Fruit fly (Drosophila melanogaster) whole organism, embryonic: ENCODE results near the gene CG44261.
A peak's percentile ranks its signal among the peaks of the same experiment; 100 is the strongest.

ENCODE experiments used
- CG10209 ChIP-seq: fragments of 200-800 bp; sonication (Bioruptor generic); optimal IDR thresholded peaks from 3 replicates; lab custom pipeline; 2017; ENCODE audit warnings: missing biosample characterization, mild to moderate bottlenecking, missing genetic modification characterization, missing genetic modification reagents
- CG13894 ChIP-seq: fragments of 200-800 bp; sonication (Bioruptor generic); optimal IDR thresholded peaks from 3 replicates; lab custom pipeline; 2018; ENCODE audit warnings: missing biosample characterization, mild to moderate bottlenecking, missing genetic modification characterization, moderate library complexity
- CG15269 ChIP-seq: fragments of 200-800 bp; sonication (Bioruptor generic); optimal IDR thresholded peaks from 2 replicates; lab custom pipeline; 2018; ENCODE audit warnings: missing biosample characterization, mild to moderate bottlenecking, missing genetic modification characterization, moderate library complexity
- CG15514 ChIP-seq: fragments of 200-800 bp; sonication (Bioruptor generic); optimal IDR thresholded peaks from 3 replicates; lab custom pipeline; 2017; ENCODE audit warnings: missing biosample characterization, missing genetic modification characterization, mild to moderate bottlenecking, moderate library complexity, missing genetic modification reagents
- CG15696 ChIP-seq: fragments of 200-800 bp; sonication (Bioruptor generic); optimal IDR thresholded peaks from 2 replicates; lab custom pipeline; 2019; ENCODE audit warnings: missing biosample characterization, mild to moderate bottlenecking, missing genetic modification characterization, moderate library complexity
- CG17361 ChIP-seq: fragments of 200-800 bp; sonication (Bioruptor generic); IDR thresholded peaks from 3 replicates; pipeline ENCODE4 v1.3.6; 2022; ENCODE audit warnings: missing biosample characterization, missing genetic modification characterization
- CG17568 ChIP-seq: fragments of 200-800 bp; sonication (Bioruptor generic); optimal IDR thresholded peaks from 2 replicates; lab custom pipeline; 2018; ENCODE audit warnings: missing biosample characterization, mild to moderate bottlenecking, missing genetic modification characterization, moderate library complexity
- CG17829 ChIP-seq: fragments of 200-800 bp; optimal IDR thresholded peaks from 2 replicates; lab custom pipeline; 2019; ENCODE audit warnings: missing biosample characterization, mild to moderate bottlenecking, missing genetic modification characterization, moderate library complexity
- CG2120 ChIP-seq: fragments of 200-800 bp; sonication (Bioruptor generic); optimal IDR thresholded peaks from 3 replicates; lab custom pipeline; 2016; ENCODE audit warnings: missing biosample characterization, missing genetic modification characterization
- CG2712 ChIP-seq: fragments of 200-800 bp; optimal IDR thresholded peaks from 3 replicates; lab custom pipeline; 2019; ENCODE audit warnings: missing biosample characterization, mild to moderate bottlenecking, missing genetic modification characterization, moderate library complexity
- CG2875 ChIP-seq: fragments of 200-800 bp; sonication (Bioruptor generic); optimal IDR thresholded peaks from 2 replicates; lab custom pipeline; 2017; ENCODE audit warnings: missing biosample characterization, mild to moderate bottlenecking, missing genetic modification characterization, missing genetic modification reagents
- CG30403 ChIP-seq: fragments of 200-800 bp; sonication (Bioruptor generic); optimal IDR thresholded peaks from 3 replicates; lab custom pipeline; 2016; ENCODE audit warnings: missing biosample characterization, missing genetic modification characterization
- CG31388 ChIP-seq: fragments of 200-800 bp; sonication (Bioruptor generic); optimal IDR thresholded peaks from 2 replicates; lab custom pipeline; 2016; ENCODE audit warnings: missing biosample characterization, missing genetic modification characterization
- CG3163 ChIP-seq: fragments of 200-800 bp; sonication (Bioruptor generic); optimal IDR thresholded peaks from 3 replicates; lab custom pipeline; 2016; ENCODE audit warnings: missing biosample characterization, missing genetic modification characterization
- CG3281 ChIP-seq: fragments of 200-800 bp; sonication (Bioruptor generic); optimal IDR thresholded peaks from 3 replicates; lab custom pipeline; 2017; ENCODE audit warnings: missing biosample characterization, mild to moderate bottlenecking, missing genetic modification characterization
- CG3847 ChIP-seq: fragments of 200-800 bp; sonication (Bioruptor generic); IDR thresholded peaks from 2 replicates; pipeline ENCODE4 v1.3.6; 2022; ENCODE audit warnings: missing biosample characterization, missing genetic modification characterization
- CG5245 ChIP-seq: fragments of 200-800 bp; sonication (Bioruptor generic); optimal IDR thresholded peaks from 3 replicates; lab custom pipeline; 2016; ENCODE audit warnings: missing biosample characterization, missing genetic modification characterization
- CG6254 ChIP-seq: fragments of 200-800 bp; sonication (Bioruptor generic); optimal IDR thresholded peaks from 3 replicates; lab custom pipeline; 2017; ENCODE audit warnings: mild to moderate bottlenecking, missing biosample characterization, missing genetic modification reagents, missing genetic modification characterization
- CG6813 ChIP-seq: fragments of 200-800 bp; sonication (Bioruptor generic); optimal IDR thresholded peaks from 2 replicates; lab custom pipeline; 2017; ENCODE audit warnings: missing biosample characterization, missing genetic modification characterization, mild to moderate bottlenecking, moderate library complexity, missing genetic modification reagents
- CG7839 ChIP-seq: fragments of 200-800 bp; sonication (Bioruptor generic); optimal IDR thresholded peaks from 3 replicates; lab custom pipeline; 2018; ENCODE audit warnings: missing biosample characterization, mild to moderate bottlenecking, missing genetic modification characterization, moderate library complexity
- CG7987 ChIP-seq: fragments of 200-800 bp; sonication (Bioruptor generic); optimal IDR thresholded peaks from 2 replicates; lab custom pipeline; 2018; ENCODE audit warnings: missing biosample characterization, mild to moderate bottlenecking, missing genetic modification characterization, moderate library complexity
- CG8290 ChIP-seq, 3 experiments: fragments of 200-800 bp; sonication (Bioruptor generic); optimal IDR thresholded peaks; 2 replicates each; lab custom pipeline; 2016 to 2019; ENCODE audit warnings: missing biosample characterization in 3 of 3, missing genetic modification characterization in 3 of 3, mild to moderate bottlenecking in 2 of 3, moderate library complexity in 1 of 3
- E2f1 ChIP-seq: fragments of 200-800 bp; sonication (Bioruptor generic); IDR thresholded peaks from 2 replicates; pipeline ENCODE4 v1.3.6; 2022; ENCODE audit warnings: missing biosample characterization, missing genetic modification characterization
- Fer3 ChIP-seq: fragments of 200-800 bp; sonication (Bioruptor generic); optimal IDR thresholded peaks from 2 replicates; lab custom pipeline; 2018; ENCODE audit warnings: missing biosample characterization, mild to moderate bottlenecking, missing genetic modification characterization, moderate library complexity
- HHEX ChIP-seq: fragments of 200-800 bp; sonication (Bioruptor generic); optimal IDR thresholded peaks from 3 replicates; lab custom pipeline; 2017; ENCODE audit warnings: missing biosample characterization, mild to moderate bottlenecking, missing genetic modification characterization, missing genetic modification reagents
- Hmr ChIP-seq: fragments of 200-800 bp; sonication (Bioruptor generic); optimal IDR thresholded peaks from 3 replicates; lab custom pipeline; 2017; ENCODE audit warnings: mild to moderate bottlenecking, missing biosample characterization, missing genetic modification reagents, missing genetic modification characterization
- Jarid2 ChIP-seq: fragments of 200-800 bp; sonication (Bioruptor generic); optimal IDR thresholded peaks from 3 replicates; lab custom pipeline; 2017; ENCODE audit warnings: mild to moderate bottlenecking, missing biosample characterization, missing genetic modification reagents, missing genetic modification characterization
- MTF-1 ChIP-seq: fragments of 200-800 bp; sonication (Bioruptor generic); optimal IDR thresholded peaks from 2 replicates; lab custom pipeline; 2018; ENCODE audit warnings: missing biosample characterization, mild to moderate bottlenecking, missing genetic modification characterization, borderline replicate concordance
- Med ChIP-seq: fragments of 200-800 bp; sonication (Bioruptor generic); peaks from one replicate; lab custom pipeline; 2016; ENCODE audit warnings: missing biosample characterization, missing genetic modification characterization, mild to moderate bottlenecking, inconsistent platforms, moderate library complexity
- Meics ChIP-seq: fragments of 200-800 bp; sonication (Bioruptor generic); optimal IDR thresholded peaks from 2 replicates; lab custom pipeline; 2017; ENCODE audit warnings: missing biosample characterization, mild to moderate bottlenecking, missing genetic modification characterization
- Nf-YC ChIP-seq: fragments of 200-800 bp; optimal IDR thresholded peaks from 3 replicates; lab custom pipeline; 2019; ENCODE audit warnings: missing biosample characterization, mild to moderate bottlenecking, missing genetic modification characterization, moderate library complexity
- Rx ChIP-seq: fragments of 200-800 bp; sonication (Bioruptor generic); IDR thresholded peaks from 2 replicates; pipeline ENCODE4 v1.3.6; 2022; ENCODE audit warnings: missing biosample characterization, missing genetic modification characterization
- Vsx1 ChIP-seq: fragments of 200-800 bp; sonication (Bioruptor generic); optimal IDR thresholded peaks from 2 replicates; lab custom pipeline; 2017; ENCODE audit warnings: missing biosample characterization, mild to moderate bottlenecking, missing genetic modification characterization, missing genetic modification reagents
- Xrp1 ChIP-seq: fragments of 200-800 bp; sonication (Bioruptor generic); IDR thresholded peaks from 2 replicates; pipeline ENCODE4 v1.3.6; 2022; ENCODE audit warnings: missing biosample characterization, missing genetic modification characterization
- ash1 ChIP-seq: fragments of 200-800 bp; sonication (Bioruptor generic); optimal IDR thresholded peaks from 2 replicates; lab custom pipeline; 2018; ENCODE audit warnings: missing biosample characterization, mild to moderate bottlenecking, missing genetic modification characterization
- ci ChIP-seq: fragments of 200-800 bp; sonication (Bioruptor generic); IDR thresholded peaks from 3 replicates; pipeline ENCODE4 v1.3.6; 2022; ENCODE audit warnings: missing biosample characterization, missing genetic modification characterization
- dmrt11E ChIP-seq: fragments of 200-800 bp; sonication (Bioruptor generic); optimal IDR thresholded peaks from 3 replicates; lab custom pipeline; 2018; ENCODE audit warnings: missing biosample characterization, mild to moderate bottlenecking, missing genetic modification characterization, moderate library complexity
- exex ChIP-seq: fragments of 200-800 bp; sonication (Bioruptor generic); optimal IDR thresholded peaks from 4 replicates; lab custom pipeline; 2018; ENCODE audit warnings: missing biosample characterization, mild to moderate bottlenecking, missing genetic modification characterization, moderate library complexity
- fu2 ChIP-seq: fragments of 200-800 bp; sonication (Bioruptor generic); optimal IDR thresholded peaks from 2 replicates; lab custom pipeline; 2016; ENCODE audit warnings: missing biosample characterization, missing genetic modification characterization
- gem ChIP-seq: fragments of 200-800 bp; sonication (Bioruptor generic); optimal IDR thresholded peaks from 2 replicates; lab custom pipeline; 2019; ENCODE audit warnings: missing biosample characterization, mild to moderate bottlenecking, missing genetic modification characterization, moderate library complexity
- hth ChIP-seq: fragments of >200 bp; optimal IDR thresholded peaks from 2 replicates; lab custom pipeline; 2017; ENCODE audit warnings: inconsistent platforms
- lab ChIP-seq: fragments of 200-800 bp; sonication (Bioruptor generic); optimal IDR thresholded peaks from 3 replicates; lab custom pipeline; 2017; ENCODE audit warnings: missing biosample characterization, missing genetic modification characterization, mild to moderate bottlenecking, moderate library complexity, missing genetic modification reagents
- lmd ChIP-seq: fragments of 200-800 bp; sonication (Bioruptor generic); IDR thresholded peaks from 2 replicates; pipeline ENCODE4 v1.3.6; 2022; ENCODE audit warnings: missing biosample characterization, missing genetic modification characterization
- nau ChIP-seq: fragments of 200-800 bp; sonication (Bioruptor generic); optimal IDR thresholded peaks from 3 replicates; lab custom pipeline; 2017; ENCODE audit warnings: missing biosample characterization, mild to moderate bottlenecking, missing genetic modification characterization, missing genetic modification reagents
- oc ChIP-seq: fragments of 200-800 bp; sonication (Bioruptor generic); optimal IDR thresholded peaks from 2 replicates; lab custom pipeline; 2018; ENCODE audit warnings: missing biosample characterization, mild to moderate bottlenecking, missing genetic modification characterization, moderate library complexity
- pan ChIP-seq, 4 experiments: fragments of >200 bp in 3 of 4; fragments of 200-800 bp in 1 of 4; sonication (Bioruptor generic) in 1 of 4; optimal IDR thresholded peaks in 3 of 4; IDR thresholded peaks in 1 of 4; 2 replicates each; pipeline versions ENCODE4 v1.3.6 to Lab custom; 2017 to 2022; ENCODE audit warnings: missing biosample characterization in 2 of 4, missing genetic modification characterization in 2 of 4, mixed read lengths in 1 of 4
- scrt ChIP-seq: fragments of 200-800 bp; sonication (Bioruptor generic); optimal IDR thresholded peaks from 2 replicates; lab custom pipeline; 2018; ENCODE audit warnings: missing biosample characterization, mild to moderate bottlenecking, missing genetic modification characterization, moderate library complexity
- sens ChIP-seq: fragments of 200-800 bp; sonication (Bioruptor generic); peaks from one replicate; lab custom pipeline; 2016; ENCODE audit warnings: missing biosample characterization, missing genetic modification characterization
- vfl ChIP-seq: fragments of 200-800 bp; sonication (Bioruptor generic); optimal IDR thresholded peaks from 2 replicates; lab custom pipeline; 2016; ENCODE audit warnings: missing biosample characterization, missing genetic modification characterization

Gene CG44261

dm6 chr3R:9390201-9390600, 17.8 kb downstream of the CG44261 start:
- TF ChIP-seq CG5245 (GFP tag; lab: Kevin White, UChicago) (no peak), CG6254 (GFP tag; lab: Kevin White, UChicago) (peak; percentile 7), Xrp1 (peak; percentile 31; the same call in 1 of the 2 replicates), dmrt11E (peak; percentile 39), HHEX (GFP tag; lab: Kevin White, UChicago) (peak; percentile 43), CG17568 (peak; percentile 46), CG15269 (tag; lab: Kevin White, UChicago) (peak; percentile 5), E2f1 (no peak), Nf-YC (tag; lab: Kevin White, UChicago) (peak; percentile 41), CG7987 (GFP tag; lab: Kevin White, UChicago) (peak; percentile 37), CG3847 (no peak), Med (peak; percentile 65), ci (GFP tag; lab: Robert Waterston, UW) (no peak), CG3163 (GFP tag; lab: Kevin White, UChicago) (no peak), hth (no peak), CG15696 (tag; lab: Kevin White, UChicago) (peak; percentile 41), CG13894 (tag; lab: Kevin White, UChicago) (peak; percentile 34), ash1 (GFP tag; lab: Kevin White, UChicago) (no peak), nau (GFP tag; lab: Kevin White, UChicago) (peak; percentile 4), CG2875 (peak; percentile 25), sens (GFP tag; lab: Kevin White, UChicago) (peak; percentile 20), CG15514 (GFP tag; lab: Kevin White, UChicago) (peak; percentile 51), CG17361 (GFP tag; lab: Robert Waterston, UW) (0 out of 3 replicates have a peak, but pooled peaks have one; percentile 18), CG10209 (peak; percentile 5), Rx (GFP tag; lab: Robert Waterston, UW) (no peak), CG31388 (GFP tag; lab: Kevin White, UChicago) (no peak), CG7839 (tag; lab: Kevin White, UChicago) (peak; percentile 0), CG2712 (tag; lab: Kevin White, UChicago) (peak; percentile 2), lmd (GFP tag; lab: Robert Waterston, UW) (no peak), Fer3 (peak; percentile 20), CG6813 (peak; percentile 51), pan (optimal IDR thresholded peaks at IDR 0.05; lab: Kevin White, UChicago) (no peak), pan (GFP tag; optimal IDR thresholded peaks at IDR 0.05 in 1 of 2, IDR thresholded peaks at IDR 0.05 in 1 of 2) (peak in 1 of 2 experiments; percentile 5), lab (peak; percentile 36), vfl (no peak), Jarid2 (GFP tag; lab: Kevin White, UChicago) (no peak), fu2 (GFP tag; lab: Kevin White, UChicago) (no peak), gem (peak; percentile 9), exex (tag; lab: Kevin White, UChicago) (peak; percentile 24), MTF-1 (GFP tag; lab: Kevin White, UChicago) (peak; percentile 57), oc (tag; lab: Kevin White, UChicago) (peak; percentile 64), Meics (GFP tag; lab: Kevin White, UChicago) (peak; percentile 26), CG3281 (GFP tag; lab: Kevin White, UChicago) (peak; percentile 40), CG17829 (tag; lab: Kevin White, UChicago) (no peak), CG2120 (GFP tag; lab: Kevin White, UChicago) (no peak), scrt (GFP tag; lab: Kevin White, UChicago) (peak; percentile 29), Hmr (peak; percentile 64), CG8290 (GFP tag; optimal IDR thresholded peaks at IDR 0.05; lab: Kevin White, UChicago) (no peak), CG8290 (tag; optimal IDR thresholded peaks at IDR 0.05; lab: Kevin White, UChicago) (peak in 1 of 2 experiments; percentile 14), CG30403 (GFP tag; lab: Kevin White, UChicago) (no peak), Vsx1 (GFP tag; lab: Kevin White, UChicago) (peak; percentile 63)
